Worm (Caenorhabditis elegans) whole organism, L3 larva: ENCODE results near the gene rnh-1.2.

Experiments used
- ZK546.5 ChIP-seq: sonication (generic microtip); optimal IDR thresholded peaks from 2 replicates; lab custom pipeline; 2017; ENCODE audit warnings: missing biosample characterization, missing genetic modification characterization
- ama-1 ChIP-seq: fragments of 150-350 bp; optimal IDR thresholded peaks from 2 replicates; lab custom pipeline; 2018
- ceh-16 ChIP-seq: sonication (generic microtip); optimal IDR thresholded peaks from 2 replicates; lab custom pipeline; 2017; ENCODE audit warnings: missing biosample characterization, missing genetic modification characterization
- ceh-28 ChIP-seq: fragments of 150-350 bp; optimal IDR thresholded peaks from 2 replicates; lab custom pipeline; 2014; ENCODE audit warnings: missing biosample characterization, missing genetic modification reagents, missing genetic modification characterization
- ceh-82 ChIP-seq: fragments of 150-350 bp; optimal IDR thresholded peaks from 2 replicates; lab custom pipeline; 2014; ENCODE audit warnings: missing biosample characterization, missing genetic modification characterization
- daf-12 ChIP-seq: fragments of 150-350 bp; optimal IDR thresholded peaks from 2 replicates; lab custom pipeline; 2014; ENCODE audit warnings: missing biosample characterization, missing genetic modification reagents, missing genetic modification characterization
- egl-27 ChIP-seq: sonication (generic microtip); optimal IDR thresholded peaks from 4 replicates; lab custom pipeline; 2017; ENCODE audit warnings: missing biosample characterization, missing genetic modification reagents, missing genetic modification characterization
- egl-5 ChIP-seq: fragments of 150-350 bp; optimal IDR thresholded peaks from 2 replicates; lab custom pipeline; 2017; ENCODE audit warnings: missing biosample characterization, missing genetic modification reagents, missing genetic modification characterization, inconsistent platforms
- elt-1 ChIP-seq: fragments of 150-350 bp; optimal IDR thresholded peaks from 2 replicates; lab custom pipeline; 2014; ENCODE audit warnings: missing biosample characterization, missing genetic modification characterization
- elt-3 ChIP-seq, 3 experiments: fragments of 150-350 bp in 1 of 3; sonication (generic microtip) in 2 of 3; optimal IDR thresholded peaks; 2 replicates in 2 of 3; 4 replicates in 1 of 3; lab custom pipeline; 2014 to 2017; ENCODE audit warnings: missing biosample characterization in 3 of 3, missing genetic modification characterization in 3 of 3
- eor-1 ChIP-seq, 2 experiments: fragments of 150-350 bp; optimal IDR thresholded peaks; 2 replicates each; lab custom pipeline; 2014 to 2018; ENCODE audit warnings: missing biosample characterization in 2 of 2, missing genetic modification characterization in 2 of 2
- fkh-10 ChIP-seq: sonication (generic microtip); optimal IDR thresholded peaks from 2 replicates; lab custom pipeline; 2017; ENCODE audit warnings: missing biosample characterization, missing genetic modification reagents, missing genetic modification characterization
- fkh-2 ChIP-seq: fragments of 150-350 bp; optimal IDR thresholded peaks from 2 replicates; lab custom pipeline; 2014; ENCODE audit warnings: missing biosample characterization, missing genetic modification reagents, missing genetic modification characterization
- fos-1 ChIP-seq: fragments of 150-350 bp; optimal IDR thresholded peaks from 2 replicates; lab custom pipeline; 2014; ENCODE audit warnings: missing biosample characterization, missing genetic modification characterization
- jun-1 ChIP-seq: fragments of 150-350 bp; optimal IDR thresholded peaks from 2 replicates; lab custom pipeline; 2014; ENCODE audit warnings: missing biosample characterization, missing genetic modification reagents, missing genetic modification characterization
- lin-15B ChIP-seq: fragments of 150-350 bp; optimal IDR thresholded peaks from 2 replicates; lab custom pipeline; 2014; ENCODE audit warnings: missing biosample characterization, missing genetic modification characterization
- lin-39 ChIP-seq: fragments of 150-350 bp; optimal IDR thresholded peaks from 2 replicates; lab custom pipeline; 2018; ENCODE audit warnings: missing biosample characterization, missing genetic modification reagents, missing genetic modification characterization
- lsy-12 ChIP-seq: sonication (generic microtip); optimal IDR thresholded peaks from 2 replicates; lab custom pipeline; 2016; ENCODE audit warnings: mild to moderate bottlenecking, missing genetic modification characterization, missing compliant biosample characterization
- mdl-1 ChIP-seq: fragments of 150-350 bp; optimal IDR thresholded peaks from 2 replicates; lab custom pipeline; 2014; ENCODE audit warnings: missing biosample characterization, missing genetic modification characterization
- mml-1 ChIP-seq: fragments of 150-350 bp; sonication (generic microtip); optimal IDR thresholded peaks from 3 replicates; lab custom pipeline; 2014; ENCODE audit warnings: missing biosample characterization, missing genetic modification characterization
- nfya-1 ChIP-seq: sonication (generic microtip); optimal IDR thresholded peaks from 2 replicates; lab custom pipeline; 2017; ENCODE audit warnings: missing genetic modification characterization, mild to moderate bottlenecking, missing compliant biosample characterization, antibody characterized with exemption, moderate library complexity; ENCODE audit not compliant: insufficient read depth
- nhr-11 ChIP-seq: fragments of 150-350 bp; optimal IDR thresholded peaks from 2 replicates; lab custom pipeline; 2014; ENCODE audit warnings: missing biosample characterization, missing genetic modification characterization
- nhr-12 ChIP-seq: fragments of 150-350 bp; optimal IDR thresholded peaks from 2 replicates; lab custom pipeline; 2014; ENCODE audit warnings: missing biosample characterization, missing genetic modification characterization
- nhr-23 ChIP-seq: fragments of 150-350 bp; optimal IDR thresholded peaks from 2 replicates; lab custom pipeline; 2014; ENCODE audit warnings: missing biosample characterization, missing genetic modification reagents, missing genetic modification characterization
- nhr-237 ChIP-seq: fragments of 150-350 bp; optimal IDR thresholded peaks from 2 replicates; lab custom pipeline; 2014; ENCODE audit warnings: missing biosample characterization, missing genetic modification characterization
- nhr-25 ChIP-seq: sonication (generic microtip); optimal IDR thresholded peaks from 2 replicates; lab custom pipeline; 2017; ENCODE audit warnings: missing biosample characterization, missing genetic modification characterization
- nhr-28 ChIP-seq: fragments of 150-350 bp; optimal IDR thresholded peaks from 2 replicates; lab custom pipeline; 2014; ENCODE audit warnings: missing biosample characterization, missing genetic modification characterization
- nhr-67 ChIP-seq: fragments of 150-350 bp; optimal IDR thresholded peaks from 2 replicates; lab custom pipeline; 2014; ENCODE audit warnings: missing biosample characterization, missing genetic modification characterization
- pqm-1 ChIP-seq: fragments of 150-350 bp; optimal IDR thresholded peaks from 2 replicates; lab custom pipeline; 2017; ENCODE audit warnings: missing biosample characterization, missing genetic modification characterization, inconsistent platforms
- sea-2 ChIP-seq: fragments of 150-350 bp; sonication (generic microtip); optimal IDR thresholded peaks from 4 replicates; lab custom pipeline; 2014; ENCODE audit warnings: missing biosample characterization, missing genetic modification reagents, missing genetic modification characterization
- tbx-2 ChIP-seq: sonication (generic microtip); optimal IDR thresholded peaks from 2 replicates; lab custom pipeline; 2016; ENCODE audit warnings: mild to moderate bottlenecking, missing genetic modification characterization, missing compliant biosample characterization
- unc-39 ChIP-seq: sonication (generic microtip); optimal IDR thresholded peaks from 4 replicates; lab custom pipeline; 2017; ENCODE audit warnings: missing biosample characterization, missing genetic modification characterization
- unc-62 ChIP-seq: fragments of 150-350 bp; sonication (generic microtip); optimal IDR thresholded peaks from 4 replicates; lab custom pipeline; 2014; ENCODE audit warnings: missing biosample characterization, missing genetic modification reagents, missing genetic modification characterization
- zag-1 ChIP-seq: fragments of 150-350 bp; optimal IDR thresholded peaks from 2 replicates; lab custom pipeline; 2014; ENCODE audit warnings: missing biosample characterization, missing genetic modification characterization

Gene rnh-1.2

DNA sequence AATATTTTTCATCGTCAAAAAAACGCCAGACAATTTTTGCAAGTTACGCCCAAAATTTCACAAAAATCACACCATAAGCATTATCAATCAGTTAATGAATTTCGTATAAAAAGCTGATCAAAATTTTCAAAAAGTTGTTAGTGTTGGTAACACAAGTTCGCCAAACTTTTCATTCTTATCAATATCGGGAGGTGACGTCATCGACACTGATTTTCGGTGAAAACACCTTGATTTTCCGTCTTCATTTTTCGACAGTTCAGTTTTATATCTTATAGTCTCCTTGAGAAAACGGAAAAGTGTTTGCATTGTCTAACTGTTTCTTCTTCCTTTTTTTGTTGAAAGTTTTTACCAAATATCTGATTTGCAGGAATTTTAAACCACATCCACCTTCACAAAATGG lies 39.0 kb upstream of the rnh-1.2 start, which contains the start of gene C08H9.15:
Gene C08H9.15 (plus strand): TSS at position 368 of the 400 bp plus-strand sequence.
- no peak for TF ChIP-seq zag-1 (tag; lab: Kevin White, UChicago)
- peak; percentile 30 for TF ChIP-seq nhr-25 (tag; lab: Kevin White, UChicago)
- no peak for TF ChIP-seq egl-27 (tag; lab: Kevin White, UChicago)
- no peak for TF ChIP-seq ceh-82 (tag; lab: Kevin White, UChicago)
- no peak for TF ChIP-seq nhr-67

DNA sequence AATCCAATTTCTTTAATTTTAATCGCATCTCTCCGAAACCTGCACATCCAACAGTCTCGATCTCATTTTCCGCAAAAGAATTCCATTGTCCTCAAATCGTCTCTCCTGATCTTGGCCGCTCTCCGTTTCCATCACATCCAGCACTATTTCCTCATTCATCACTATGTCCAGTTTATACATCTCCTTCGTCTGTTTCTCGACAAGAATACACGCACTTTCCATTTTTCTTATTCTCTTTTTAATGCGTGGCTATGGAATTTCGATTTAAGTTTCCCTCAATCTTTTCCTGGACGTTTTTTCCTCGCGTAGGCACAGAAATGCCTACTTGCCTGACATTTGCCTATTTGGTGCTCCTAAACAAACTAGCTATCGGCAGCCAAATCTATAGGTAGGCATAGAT lies 38.0 kb upstream of the rnh-1.2 start:
- TF ChIP-seq eor-1 (tag; optimal IDR thresholded peaks at IDR 0.05; lab: Kevin White, UChicago): no peak
- TF ChIP-seq nhr-23 (tag; lab: Kevin White, UChicago): peak; percentile 32

DNA sequence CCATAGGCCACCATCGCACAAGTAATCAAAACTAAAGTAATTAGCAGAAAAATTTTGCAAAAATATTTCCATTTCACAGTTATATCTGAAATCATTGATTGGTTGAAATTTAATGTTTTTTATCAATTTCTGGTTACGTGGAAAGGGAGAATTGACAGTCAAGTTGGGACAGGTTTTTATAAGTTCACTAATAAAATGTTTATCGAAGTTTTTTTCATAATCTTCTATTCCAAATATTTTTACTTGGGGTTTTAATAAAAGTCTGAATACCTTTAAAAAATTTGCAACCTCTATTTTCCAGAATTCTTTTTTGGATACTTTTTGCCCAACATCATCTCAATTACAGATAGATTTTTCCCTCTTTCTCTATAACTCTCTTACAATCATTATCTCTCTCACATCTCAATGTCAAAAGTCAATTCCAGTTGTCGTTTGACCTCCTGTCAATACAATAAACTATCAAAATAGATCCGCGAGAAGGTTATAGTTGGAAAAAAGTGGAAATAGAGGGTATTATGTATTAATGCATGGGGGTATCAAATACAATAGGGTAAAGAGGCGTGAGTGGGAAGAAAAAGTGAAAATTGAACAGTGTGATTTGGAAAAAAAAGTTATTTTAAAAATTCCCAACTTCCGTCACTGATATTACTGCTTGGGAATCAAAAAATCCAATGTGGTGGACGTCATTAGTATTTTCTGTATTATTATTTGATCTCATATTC lies 32.8 kb upstream of the rnh-1.2 start, which contains the start of the genes chil-2 and ctsa-3.2:
Gene chil-2 (minus strand): TSS at position 101 of the 722 bp plus-strand sequence.
Gene ctsa-3.2 (plus strand): TSS at position 672 of the 722 bp plus-strand sequence.
- TF ChIP-seq egl-5 (tag; lab: Kevin White, UChicago): no peak
- no peak for TF ChIP-seq fkh-2
- no peak for TF ChIP-seq ZK546.5 (tag; lab: Kevin White, UChicago)
- no peak for TF ChIP-seq nhr-11 (tag; lab: Kevin White, UChicago)
- no peak for TF ChIP-seq tbx-2 (tag; lab: Kevin White, UChicago)
- no peak for TF ChIP-seq nhr-237
- TF ChIP-seq fkh-10: no peak
- no peak for TF ChIP-seq eor-1 (tag; optimal IDR thresholded peaks at IDR 0.05; lab: Kevin White, UChicago)
- TF ChIP-seq jun-1: no peak
- TF ChIP-seq elt-3 (tag; optimal IDR thresholded peaks at IDR 0.05; lab: Kevin White, UChicago): no peak
- no peak for TF ChIP-seq sea-2 (GFP tag; lab: Kevin White, UChicago)
- no peak for TF ChIP-seq nhr-12 (tag; lab: Kevin White, UChicago)
- TF ChIP-seq ceh-16 (tag; lab: Kevin White, UChicago): no peak

DNA sequence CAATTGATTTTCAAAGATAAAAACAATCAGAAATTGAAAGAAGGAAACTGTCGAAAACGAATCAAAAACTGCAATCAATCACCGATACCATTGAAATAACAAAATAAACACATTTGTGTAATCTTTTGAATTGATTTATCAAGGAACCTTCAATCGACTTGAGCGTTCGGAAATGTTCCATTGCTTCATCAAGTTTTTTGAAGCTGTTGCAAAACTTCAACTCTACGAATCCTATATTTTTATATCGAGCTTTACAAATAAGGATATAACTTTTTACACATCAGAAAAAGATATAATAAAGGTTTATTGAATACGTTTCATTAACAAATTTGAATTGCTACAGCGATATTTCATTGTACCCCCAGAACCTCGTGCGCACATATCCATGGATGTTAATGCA lies 31.1 kb upstream of the rnh-1.2 start, which contains the start of gene chil-8:
Gene chil-8 (minus strand): TSS at position 101 of the 400 bp plus-strand sequence.
- TF ChIP-seq egl-27 (tag; lab: Kevin White, UChicago): no peak
- TF ChIP-seq elt-1 (tag; lab: Kevin White, UChicago): no peak
- TF ChIP-seq fkh-2: no peak
- TF ChIP-seq nfya-1: no peak
- TF ChIP-seq mdl-1 (tag; lab: Kevin White, UChicago): no peak
- TF ChIP-seq, all 47 proteins: peak for 0

DNA sequence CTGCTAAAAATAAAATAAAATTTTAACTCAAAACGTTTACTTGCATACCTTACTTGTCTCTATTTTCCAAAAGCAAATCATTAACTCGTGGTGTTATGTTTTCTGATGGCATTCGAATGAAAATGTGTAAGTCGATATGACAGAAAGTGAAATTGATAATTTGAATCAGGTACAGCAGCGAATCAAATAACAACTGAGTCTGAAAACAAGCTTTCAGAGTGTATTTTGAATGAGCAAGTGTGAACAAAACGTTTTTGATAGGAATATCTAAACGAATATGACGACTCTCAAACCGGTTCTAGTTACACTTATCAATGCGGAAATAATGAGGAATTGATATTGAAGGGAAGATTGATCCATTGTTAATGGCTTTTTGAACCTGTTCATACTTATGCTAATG lies 29.2 kb upstream of the rnh-1.2 start, which contains the start of gene chil-7:
Gene chil-7 (minus strand): TSS at position 112 of the 400 bp plus-strand sequence.
- TF ChIP-seq nfya-1 (no peak), lin-39 (no peak), elt-3 (tag; optimal IDR thresholded peaks at IDR 0.05; lab: Kevin White, UChicago) (no peak), lsy-12 (tag; lab: Kevin White, UChicago) (no peak)

DNA sequence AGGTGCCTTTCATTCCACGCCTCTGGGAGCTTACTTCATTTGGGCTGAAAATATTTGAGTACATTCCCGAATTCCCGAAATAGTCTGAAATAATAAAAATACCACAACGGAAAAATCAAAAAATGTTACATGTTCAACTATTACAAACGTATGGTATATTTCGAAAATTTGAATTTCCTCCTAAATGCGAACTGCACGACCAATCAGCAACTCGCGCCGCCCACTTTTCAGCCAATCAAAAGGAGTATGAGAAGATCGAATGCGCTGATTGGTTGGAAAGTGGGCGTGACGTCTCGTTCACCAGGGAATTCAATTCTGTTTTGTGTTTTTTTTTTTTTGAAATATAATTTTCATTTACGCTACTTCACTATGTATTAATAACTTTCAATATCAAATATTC lies 26.9 kb upstream of the rnh-1.2 start, which contains the start of gene old-1:
Gene old-1 (minus strand): TSS at position 50 of the 400 bp plus-strand sequence.
- no peak for TF ChIP-seq egl-5 (tag; lab: Kevin White, UChicago)
- no peak for TF ChIP-seq lin-39
- TF ChIP-seq nfya-1: peak; percentile 51
- no peak for TF ChIP-seq nhr-67
- TF ChIP-seq fos-1 (tag; lab: Kevin White, UChicago): no peak
- TF ChIP-seq, all 47 proteins: peak for 1

DNA sequence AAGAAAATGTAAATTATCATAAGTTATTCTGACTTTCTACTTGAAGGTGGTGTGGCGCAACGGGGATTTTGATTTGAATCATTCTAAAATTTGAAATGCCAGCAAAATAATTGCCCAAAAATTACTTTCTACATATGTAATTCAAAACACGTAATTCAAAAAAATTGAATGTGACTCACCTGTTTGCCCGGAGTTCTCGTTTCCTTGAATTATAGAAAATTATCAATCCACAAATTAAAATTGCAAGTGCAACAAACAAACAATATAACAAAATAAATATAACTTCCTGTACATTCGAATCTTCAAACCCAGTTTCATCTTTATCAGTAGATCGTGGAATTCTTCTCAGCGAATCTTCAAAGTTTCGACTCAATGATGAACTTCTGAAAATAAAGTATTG lies 26.4 kb upstream of the rnh-1.2 start:
- no peak for TF ChIP-seq unc-62 (GFP tag; lab: Kevin White, UChicago)
- TF ChIP-seq pqm-1: no peak
- TF ChIP-seq nhr-11 (tag; lab: Kevin White, UChicago): no peak
- no peak for TF ChIP-seq unc-39
- TF ChIP-seq egl-27 (tag; lab: Kevin White, UChicago): no peak
- TF ChIP-seq nhr-12 (tag; lab: Kevin White, UChicago): no peak
- TF ChIP-seq ceh-28: no peak
- no peak for TF ChIP-seq lin-15B (tag; lab: Kevin White, UChicago)
- TF ChIP-seq nhr-237: no peak
- TF ChIP-seq mml-1 (tag; lab: Kevin White, UChicago): no peak
- TF ChIP-seq elt-3 (tag; optimal IDR thresholded peaks at IDR 0.05; lab: Kevin White, UChicago): no peak
- no peak for TF ChIP-seq lin-39
- TF ChIP-seq daf-12 (tag; lab: Kevin White, UChicago): no peak
- TF ChIP-seq ama-1 (lab: Kevin White, UChicago): no peak
- no peak for TF ChIP-seq nhr-25 (tag; lab: Kevin White, UChicago)
- no peak for TF ChIP-seq nhr-28 (tag; lab: Kevin White, UChicago)
